Fruit fly (Drosophila melanogaster): ENCODE results near the gene Toll-6.

Toll-6 gene

DNA sequence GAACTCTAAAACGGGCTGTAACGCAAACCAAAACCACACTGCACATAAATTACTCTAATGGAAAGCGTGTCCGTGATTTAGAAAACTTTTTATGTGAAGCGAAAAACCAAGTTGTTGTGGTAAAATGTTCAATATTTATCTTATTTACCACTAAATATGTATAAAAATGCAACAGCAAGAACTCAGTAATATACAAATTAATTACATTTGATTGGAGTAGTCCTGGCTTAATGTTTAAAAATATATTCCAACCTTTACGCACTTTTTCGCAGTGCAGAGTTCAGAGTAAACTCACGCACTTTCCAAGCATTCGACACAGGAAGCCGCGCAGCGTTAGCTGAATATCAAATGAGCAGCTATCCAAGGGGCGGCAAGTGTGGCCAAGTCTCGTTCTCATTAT, 16.0 kb downstream of the Toll-6 start (continued):
- TF ChIP-seq CG43689 (GFP tag; IDR thresholded peaks at IDR 0.05): no peak
- TF ChIP-seq fd3F (GFP tag; optimal IDR thresholded peaks at IDR 0.05): no peak
- TF ChIP-seq fd64A (GFP tag; optimal IDR thresholded peaks at IDR 0.05): no peak
- no peak for TF ChIP-seq CG30020 (tag; optimal IDR thresholded peaks at IDR 0.05)
- peak; percentile 48 for TF ChIP-seq CG9727 (GFP tag; optimal IDR thresholded peaks at IDR 0.05)
- TF ChIP-seq CoRest (tag; optimal IDR thresholded peaks at IDR 0.05): peak; percentile 7
- no peak for TF ChIP-seq hbn (GFP tag; IDR thresholded peaks at IDR 0.05; ENCODE audit: partially characterized antibody)
- TF ChIP-seq sob (GFP tag; IDR thresholded peaks at IDR 0.05): no peak
- TF ChIP-seq gce (GFP tag; IDR thresholded peaks at IDR 0.05): no peak
- TF ChIP-seq CG13123 (GFP tag; optimal IDR thresholded peaks at IDR 0.05): no peak
- TF ChIP-seq scrt (GFP tag; optimal IDR thresholded peaks at IDR 0.05): no peak
- no peak for TF ChIP-seq corto (GFP tag; optimal IDR thresholded peaks at IDR 0.05)
- peak; percentile 50 for TF ChIP-seq gem (tag; optimal IDR thresholded peaks at IDR 0.05)
- TF ChIP-seq ranshi (GFP tag; IDR thresholded peaks at IDR 0.05): no peak
- no peak for TF ChIP-seq tio (GFP tag; optimal IDR thresholded peaks at IDR 0.05)
- no peak for TF ChIP-seq esg (GFP tag; conservative IDR thresholded peaks at IDR 0.05)
- TF ChIP-seq hkb (optimal IDR thresholded peaks at IDR 0.05): no peak
- peak; percentile 12; the same call in 1 of the 2 replicates for TF ChIP-seq hkb (GFP tag; IDR thresholded peaks at IDR 0.05)
- TF ChIP-seq Dp (GFP tag; optimal IDR thresholded peaks at IDR 0.05): no peak
- no peak for TF ChIP-seq CG12219 (GFP tag; optimal IDR thresholded peaks at IDR 0.05)
- TF ChIP-seq Ada2b (GFP tag; IDR thresholded peaks at IDR 0.05): no peak
- no peak for TF ChIP-seq sug (tag; optimal IDR thresholded peaks at IDR 0.05)
- no peak for TF ChIP-seq Hr78 (GFP tag; optimal IDR thresholded peaks at IDR 0.05)
- peak; percentile 27 for TF ChIP-seq phol (tag; optimal IDR thresholded peaks at IDR 0.05)
- no peak for TF ChIP-seq CTCF (GFP tag; optimal IDR thresholded peaks at IDR 0.05)
- TF ChIP-seq CG10267 (tag; optimal IDR thresholded peaks at IDR 0.05): peak; percentile 9
- peak in 1 of 2 experiments; percentile 66 for TF ChIP-seq Pdp1 (GFP tag; optimal IDR thresholded peaks at IDR 0.05)
- no peak for TF ChIP-seq CG9437 (GFP tag; optimal IDR thresholded peaks at IDR 0.05)
- no peak for TF ChIP-seq tgo (GFP tag; IDR thresholded peaks at IDR 0.05)
- TF ChIP-seq CG10321 (GFP tag; IDR thresholded peaks at IDR 0.05): no peak
- no peak for TF ChIP-seq schlank (tag; optimal IDR thresholded peaks at IDR 0.05)
- no peak for TF ChIP-seq CG4730 (GFP tag; IDR thresholded peaks at IDR 0.05)
- no peak for TF ChIP-seq CG4617 (GFP tag; optimal IDR thresholded peaks at IDR 0.05; ENCODE audit: borderline replicate concordance)
- TF ChIP-seq row (GFP tag; IDR thresholded peaks at IDR 0.05): peak; percentile 33; the same call in 1 of the 3 replicates
- TF ChIP-seq CG7556 (GFP tag; optimal IDR thresholded peaks at IDR 0.05): peak; percentile 25
- peak; percentile 8 for TF ChIP-seq ems (GFP tag; optimal IDR thresholded peaks at IDR 0.05)
- no peak for TF ChIP-seq pnt (GFP tag; optimal IDR thresholded peaks at IDR 0.05)
- no peak for TF ChIP-seq CG14014 (GFP tag; IDR thresholded peaks at IDR 0.05)
- TF ChIP-seq pita (GFP tag; optimal IDR thresholded peaks at IDR 0.05): no peak
- TF ChIP-seq CG17328 (GFP tag; IDR thresholded peaks at IDR 0.05): no peak
- TF ChIP-seq insv (GFP tag; optimal IDR thresholded peaks at IDR 0.05): no peak
- 0 out of 2 replicates have a peak, but pooled peaks have one; percentile 24 for TF ChIP-seq CG31441 (GFP tag; IDR thresholded peaks at IDR 0.05)
- peak; percentile 10 for TF ChIP-seq CG17829 (tag; optimal IDR thresholded peaks at IDR 0.05)
- TF ChIP-seq grn (GFP tag; optimal IDR thresholded peaks at IDR 0.05): no peak
- TF ChIP-seq CG18262 (tag; optimal IDR thresholded peaks at IDR 0.05): peak; percentile 28
- no peak for TF ChIP-seq CG9609 (GFP tag; optimal IDR thresholded peaks at IDR 0.05)
- TF ChIP-seq Tbp (GFP tag; optimal IDR thresholded peaks at IDR 0.05): no peak
- TF ChIP-seq exex (tag; optimal IDR thresholded peaks at IDR 0.05): no peak
- no peak for TF ChIP-seq CG13894 (tag; optimal IDR thresholded peaks at IDR 0.05)
- no peak for TF ChIP-seq her (GFP tag; optimal IDR thresholded peaks at IDR 0.05)
- no peak for TF ChIP-seq CG13775 (GFP tag; optimal IDR thresholded peaks at IDR 0.05)
- peak; percentile 19 for TF ChIP-seq CG8388 (GFP tag; optimal IDR thresholded peaks at IDR 0.05)

All from whole organism, embryonic.